Worm (Caenorhabditis elegans) whole organism, mixed stage, embryonic: ENCODE results near the gene ndx-6.

Source experiments
- ces-1 ChIP-seq: fragments of 150-350 bp; optimal IDR thresholded peaks from 2 replicates; lab custom pipeline; 2014; ENCODE audit warnings: missing biosample characterization, missing genetic modification reagents, missing genetic modification characterization
- elt-1 ChIP-seq: sonication (generic microtip); optimal IDR thresholded peaks from 2 replicates; lab custom pipeline; 2017; ENCODE audit warnings: missing genetic modification characterization, mild to moderate bottlenecking, missing compliant biosample characterization, antibody characterized with exemption, moderate library complexity, borderline replicate concordance; ENCODE audit not compliant: insufficient read depth
- elt-3 ChIP-seq: fragments of 150-350 bp; optimal IDR thresholded peaks from 2 replicates; lab custom pipeline; 2014; ENCODE audit warnings: missing biosample characterization, missing genetic modification characterization
- hlh-1 ChIP-seq: fragments of 150-350 bp; optimal IDR thresholded peaks from 2 replicates; lab custom pipeline; 2014; ENCODE audit warnings: missing biosample characterization, missing genetic modification reagents, missing genetic modification characterization
- lsy-2 ChIP-seq: fragments of 150-350 bp; optimal IDR thresholded peaks from 2 replicates; lab custom pipeline; 2014; ENCODE audit warnings: missing biosample characterization, missing genetic modification characterization
- mab-5 ChIP-seq: fragments of 150-350 bp; optimal IDR thresholded peaks from 2 replicates; lab custom pipeline; 2014; ENCODE audit warnings: missing biosample characterization, missing genetic modification characterization
- mep-1 ChIP-seq: fragments of 150-350 bp; optimal IDR thresholded peaks from 2 replicates; lab custom pipeline; 2017; ENCODE audit warnings: missing biosample characterization, missing genetic modification reagents, missing genetic modification characterization, inconsistent platforms
- nhr-12 ChIP-seq: fragments of 150-350 bp; optimal IDR thresholded peaks from 2 replicates; lab custom pipeline; 2014; ENCODE audit warnings: missing biosample characterization, missing genetic modification characterization
- nhr-2 ChIP-seq: fragments of 150-350 bp; optimal IDR thresholded peaks from 2 replicates; lab custom pipeline; 2014; ENCODE audit warnings: missing biosample characterization, missing genetic modification characterization
- unc-39 ChIP-seq: fragments of 150-350 bp; optimal IDR thresholded peaks from 2 replicates; lab custom pipeline; 2014; ENCODE audit warnings: missing biosample characterization, missing genetic modification characterization
- ztf-11 ChIP-seq: fragments of 150-350 bp; optimal IDR thresholded peaks from 2 replicates; lab custom pipeline; 2014; ENCODE audit warnings: missing biosample characterization, missing genetic modification characterization

- TF ChIP-seq elt-1 (tag; lab: Kevin White, UChicago), result no peak
- no peak for TF ChIP-seq ces-1 (GFP tag; lab: Kevin White, UChicago)
- no peak for TF ChIP-seq hlh-1 (tag; lab: Kevin White, UChicago)
- TF ChIP-seq mep-1 (tag; lab: Kevin White, UChicago), result no peak
- no peak for TF ChIP-seq lsy-2 (tag; lab: Kevin White, UChicago)
- no peak for TF ChIP-seq unc-39 (tag; lab: Kevin White, UChicago)
- TF ChIP-seq ztf-11 (tag; lab: Kevin White, UChicago), result no peak
- TF ChIP-seq elt-3, result no peak
- TF ChIP-seq nhr-2 (tag; lab: Kevin White, UChicago), result no peak
- TF ChIP-seq mab-5, result no peak
- no peak for TF ChIP-seq nhr-12
These were observed 9.1 kb upstream of the ndx-6 start, which contains the start of gene fbxl-3 for ce11 chrII:5398779-5399178.
